Worm (Caenorhabditis elegans) whole organism, L3 larva: ENCODE measurements around the gene F33C8.4.

Experiments
- ceh-16 ChIP-seq: sonication (generic microtip); optimal IDR thresholded peaks from 2 replicates; lab custom pipeline; 2017; ENCODE audit warnings: missing biosample characterization, missing genetic modification characterization
- elt-2 ChIP-seq: sonication (generic microtip); optimal IDR thresholded peaks from 2 replicates; lab custom pipeline; 2016; ENCODE audit warnings: missing genetic modification reagents, mild to moderate bottlenecking, missing genetic modification characterization, missing compliant biosample characterization
- fkh-10 ChIP-seq: sonication (generic microtip); optimal IDR thresholded peaks from 2 replicates; lab custom pipeline; 2017; ENCODE audit warnings: missing biosample characterization, missing genetic modification reagents, missing genetic modification characterization
- fos-1 ChIP-seq: fragments of 150-350 bp; optimal IDR thresholded peaks from 2 replicates; lab custom pipeline; 2014; ENCODE audit warnings: missing biosample characterization, missing genetic modification characterization
- jun-1 ChIP-seq: fragments of 150-350 bp; optimal IDR thresholded peaks from 2 replicates; lab custom pipeline; 2014; ENCODE audit warnings: missing biosample characterization, missing genetic modification reagents, missing genetic modification characterization
- lsy-12 ChIP-seq: sonication (generic microtip); optimal IDR thresholded peaks from 2 replicates; lab custom pipeline; 2016; ENCODE audit warnings: mild to moderate bottlenecking, missing genetic modification characterization, missing compliant biosample characterization
- nfya-1 ChIP-seq: sonication (generic microtip); optimal IDR thresholded peaks from 2 replicates; lab custom pipeline; 2017; ENCODE audit warnings: missing genetic modification characterization, mild to moderate bottlenecking, missing compliant biosample characterization, antibody characterized with exemption, moderate library complexity; ENCODE audit not compliant: insufficient read depth
- nhr-23 ChIP-seq: fragments of 150-350 bp; optimal IDR thresholded peaks from 2 replicates; lab custom pipeline; 2014; ENCODE audit warnings: missing biosample characterization, missing genetic modification reagents, missing genetic modification characterization
- nhr-237 ChIP-seq: fragments of 150-350 bp; optimal IDR thresholded peaks from 2 replicates; lab custom pipeline; 2014; ENCODE audit warnings: missing biosample characterization, missing genetic modification characterization
- nhr-77 ChIP-seq: fragments of 150-350 bp; optimal IDR thresholded peaks from 2 replicates; lab custom pipeline; 2014; ENCODE audit warnings: missing biosample characterization, missing genetic modification characterization
- skn-1 ChIP-seq: fragments of 150-350 bp; optimal IDR thresholded peaks from 2 replicates; lab custom pipeline; 2014; ENCODE audit warnings: missing biosample characterization, missing genetic modification characterization

DNA sequence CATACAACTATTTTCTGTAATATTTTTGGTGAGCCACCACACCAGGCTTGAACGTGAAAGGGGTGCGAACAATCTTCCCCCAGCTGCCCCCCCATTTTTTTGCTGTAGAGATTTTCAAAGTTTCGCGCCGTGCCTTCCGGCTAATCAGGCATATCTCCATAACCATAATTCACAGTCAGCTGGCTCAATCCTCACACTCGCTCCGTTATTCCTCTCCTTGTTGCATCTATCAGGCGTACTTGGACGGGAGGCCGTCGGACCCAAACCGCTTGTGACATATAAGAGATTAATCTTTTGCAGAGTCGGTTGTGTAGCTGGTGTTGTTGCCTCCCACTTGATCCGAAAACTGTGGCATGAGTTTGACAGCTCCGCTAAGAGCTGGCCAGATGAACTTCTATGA is 41.2 kb downstream of the F33C8.4 start, which contains the start of gene unc-3:
- no peak for TF ChIP-seq fos-1
- no peak for TF ChIP-seq nhr-77
- no peak for TF ChIP-seq nhr-237
- no peak for TF ChIP-seq elt-2 (tag; lab: Kevin White, UChicago)
- TF ChIP-seq ceh-16 (tag; lab: Kevin White, UChicago): no peak
- TF ChIP-seq nhr-23 (tag; lab: Kevin White, UChicago): no peak
- TF ChIP-seq lsy-12 (tag; lab: Kevin White, UChicago): no peak
- TF ChIP-seq jun-1: no peak
- TF ChIP-seq skn-1: no peak
- TF ChIP-seq fkh-10 (GFP tag; lab: Kevin White, UChicago): no peak
- TF ChIP-seq nfya-1: no peak
